Worm (Caenorhabditis elegans) whole organism, midembryonic: ENCODE measurements around the gene aos-1.

Experiments
- cog-1 ChIP-seq: sonication (generic microtip); optimal IDR thresholded peaks from 2 replicates; lab custom pipeline; 2016; ENCODE audit warnings: missing genetic modification characterization, missing compliant biosample characterization
- klf-2 ChIP-seq: fragments of 200-800 bp; sonication (Bioruptor generic); conservative IDR thresholded peaks from 2 replicates; pipeline ENCODE4 v1.3.6; 2022; ENCODE audit warnings: missing genetic modification reagents, missing genetic modification characterization, missing compliant biosample characterization
- med-1 ChIP-seq: sonication (generic microtip); optimal IDR thresholded peaks from 2 replicates; lab custom pipeline; 2017; ENCODE audit warnings: missing genetic modification characterization, mild to moderate bottlenecking, missing compliant biosample characterization, antibody characterized with exemption, missing genetic modification reagents; ENCODE audit not compliant: insufficient read depth
- tab-1 ChIP-seq: fragments of 200-800 bp; sonication (Bioruptor generic); IDR thresholded peaks from 2 replicates; pipeline ENCODE4 v1.3.6; 2022; ENCODE audit warnings: missing genetic modification characterization, missing compliant biosample characterization
- ztf-23 ChIP-seq: fragments of 200-800 bp; sonication (Bioruptor generic); IDR thresholded peaks from 2 replicates; pipeline ENCODE4 v1.3.6; 2022; ENCODE audit warnings: missing genetic modification reagents, missing genetic modification characterization, missing compliant biosample characterization
- ztf-29 ChIP-seq: fragments of 200-800 bp; sonication (Bioruptor generic); IDR thresholded peaks from 2 replicates; pipeline ENCODE4 v1.3.6; 2022; ENCODE audit warnings: missing genetic modification reagents, missing genetic modification characterization, missing compliant biosample characterization

ce11 chrV:10105412-10105811, 24.7 kb downstream of the aos-1 start, which contains the start of gene C08B6.2:
- TF ChIP-seq ztf-29 (GFP tag; lab: Robert Waterston, UW) (no peak), klf-2 (GFP tag; lab: Robert Waterston, UW) (no peak), tab-1 (GFP tag; lab: Robert Waterston, UW) (no peak), ztf-23 (no peak), cog-1 (tag; lab: Kevin White, UChicago) (no peak), med-1 (GFP tag; lab: Kevin White, UChicago) (no peak)
